Worm (Caenorhabditis elegans) whole organism, young adult: ENCODE results near the gene ivph-3.

ENCODE experiments used
- C17E4.6 ChIP-seq: fragments of 200-800 bp; sonication (Bioruptor generic); IDR thresholded peaks from 2 replicates; pipeline ENCODE4 v1.3.6; 2022; ENCODE audit warnings: missing genetic modification reagents, missing genetic modification characterization, missing compliant biosample characterization
- F33H1.4 ChIP-seq: fragments of 200-800 bp; sonication (Bioruptor generic); IDR thresholded peaks from 2 replicates; pipeline ENCODE4 v1.3.6; 2022; ENCODE audit warnings: missing genetic modification reagents, missing genetic modification characterization, missing compliant biosample characterization
- F52B5.7 ChIP-seq: sonication (generic microtip); optimal IDR thresholded peaks from 2 replicates; lab custom pipeline; 2016; ENCODE audit warnings: mild to moderate bottlenecking, missing genetic modification characterization, missing compliant biosample characterization
- F55B11.4 ChIP-seq: sonication (generic microtip); optimal IDR thresholded peaks from 2 replicates; lab custom pipeline; 2016; ENCODE audit warnings: missing compliant biosample characterization, missing genetic modification characterization, borderline replicate concordance; ENCODE audit not compliant: insufficient read depth
- K12H6.12 ChIP-seq: fragments of 200-800 bp; sonication (Bioruptor generic); optimal IDR thresholded peaks from 2 replicates; lab custom pipeline; 2018; ENCODE audit warnings: mild to moderate bottlenecking, missing genetic modification characterization, missing compliant biosample characterization
- T07F8.4 ChIP-seq: sonication (generic microtip); optimal IDR thresholded peaks from 2 replicates; lab custom pipeline; 2016; ENCODE audit warnings: mild to moderate bottlenecking, missing genetic modification characterization, moderate library complexity, missing compliant biosample characterization
- Y53F4B.3 ChIP-seq: fragments of 200-800 bp; sonication (Bioruptor generic); IDR thresholded peaks from 2 replicates; pipeline ENCODE4 v1.3.6; 2022; ENCODE audit warnings: missing genetic modification reagents, missing genetic modification characterization, missing compliant biosample characterization
- Y95B8A.8 ChIP-seq: fragments of 200-800 bp; sonication (Bioruptor generic); IDR thresholded peaks from 2 replicates; pipeline ENCODE4 v1.3.6; 2022; ENCODE audit warnings: missing genetic modification reagents, missing genetic modification characterization, missing compliant biosample characterization
- ZK185.1 ChIP-seq: sonication (generic microtip); optimal IDR thresholded peaks from 2 replicates; lab custom pipeline; 2016; ENCODE audit warnings: mild to moderate bottlenecking, missing genetic modification characterization, missing compliant biosample characterization; ENCODE audit not compliant: poor library complexity, severe bottlenecking
- aptf-2 ChIP-seq: fragments of 200-800 bp; sonication (Bioruptor generic); conservative IDR thresholded peaks from 2 replicates; pipeline ENCODE4 v1.3.6; 2022; ENCODE audit warnings: missing genetic modification reagents, missing genetic modification characterization, missing compliant biosample characterization
- aptf-3 ChIP-seq: fragments of 200-800 bp; sonication (Bioruptor generic); IDR thresholded peaks from 2 replicates; pipeline ENCODE4 v1.3.6; 2022; ENCODE audit warnings: missing genetic modification characterization, missing compliant biosample characterization
- atf-7 ChIP-seq: sonication (generic microtip); optimal IDR thresholded peaks from 2 replicates; lab custom pipeline; 2017; ENCODE audit warnings: mild to moderate bottlenecking, missing genetic modification characterization, missing compliant biosample characterization
- athp-1 ChIP-seq: sonication (generic microtip); optimal IDR thresholded peaks from 2 replicates; lab custom pipeline; 2017; ENCODE audit warnings: mild to moderate bottlenecking, missing genetic modification characterization, missing compliant biosample characterization
- attf-3 ChIP-seq: fragments of 200-800 bp; sonication (Bioruptor generic); conservative IDR thresholded peaks from 2 replicates; pipeline ENCODE4 v1.3.6; 2022; ENCODE audit warnings: missing genetic modification reagents, missing genetic modification characterization, missing compliant biosample characterization
- bed-2 ChIP-seq: fragments of 200-800 bp; sonication (Bioruptor generic); IDR thresholded peaks from 2 replicates; pipeline ENCODE4 v1.3.6; 2022; ENCODE audit warnings: missing genetic modification reagents, missing genetic modification characterization, missing compliant biosample characterization
- cebp-1 ChIP-seq, 2 experiments: fragments of 200-800 bp in 1 of 2; sonication (Bioruptor generic) in 1 of 2; sonication (generic microtip) in 1 of 2; IDR thresholded peaks in 1 of 2; optimal IDR thresholded peaks in 1 of 2; 2 replicates each; pipeline versions ENCODE4 v1.3.6 to Lab custom; 2017 to 2022; ENCODE audit warnings: missing compliant biosample characterization in 2 of 2, missing genetic modification characterization in 2 of 2, mild to moderate bottlenecking in 1 of 2, missing genetic modification reagents in 1 of 2, moderate library complexity in 1 of 2
- ceh-100 ChIP-seq: fragments of 200-800 bp; sonication (Bioruptor generic); IDR thresholded peaks from 2 replicates; pipeline ENCODE4 v1.3.6; 2022; ENCODE audit warnings: missing genetic modification reagents, missing genetic modification characterization, missing compliant biosample characterization
- ceh-58 ChIP-seq: fragments of 200-800 bp; sonication (Bioruptor generic); IDR thresholded peaks from 2 replicates; pipeline ENCODE4 v1.3.6; 2022; ENCODE audit warnings: missing genetic modification characterization, missing compliant biosample characterization
- ceh-79 ChIP-seq: sonication (generic microtip); optimal IDR thresholded peaks from 2 replicates; lab custom pipeline; 2017; ENCODE audit warnings: mild to moderate bottlenecking, missing genetic modification characterization, missing compliant biosample characterization
- efl-1 ChIP-seq: fragments of 150-350 bp; optimal IDR thresholded peaks from 2 replicates; lab custom pipeline; 2014; ENCODE audit warnings: missing biosample characterization, missing genetic modification reagents, missing genetic modification characterization
- fkh-3 ChIP-seq: sonication (generic microtip); optimal IDR thresholded peaks from 2 replicates; lab custom pipeline; 2016; ENCODE audit warnings: mild to moderate bottlenecking, missing genetic modification characterization, missing compliant biosample characterization
- gei-17 ChIP-seq: fragments of 200-800 bp; sonication (Bioruptor generic); optimal IDR thresholded peaks from 2 replicates; lab custom pipeline; 2018; ENCODE audit warnings: mild to moderate bottlenecking, missing genetic modification characterization, missing compliant biosample characterization
- him-1 ChIP-seq: sonication (generic microtip); optimal IDR thresholded peaks from 2 replicates; lab custom pipeline; 2016; ENCODE audit warnings: missing genotype, missing genetic modification reagents, missing genetic modification characterization, missing compliant biosample characterization
- hlh-12 ChIP-seq: sonication (generic microtip); optimal IDR thresholded peaks from 2 replicates; lab custom pipeline; 2016; ENCODE audit warnings: missing genetic modification characterization, missing compliant biosample characterization
- hmg-1.2 ChIP-seq: fragments of 200-800 bp; sonication (Bioruptor generic); IDR thresholded peaks from 2 replicates; pipeline ENCODE4 v1.3.6; 2022; ENCODE audit warnings: missing genetic modification reagents, missing genetic modification characterization, missing compliant biosample characterization
- hmg-20 ChIP-seq: fragments of 200-800 bp; sonication (Bioruptor generic); IDR thresholded peaks from 2 replicates; pipeline ENCODE4 v1.3.6; 2022; ENCODE audit warnings: missing genetic modification reagents, missing genetic modification characterization, missing compliant biosample characterization
- let-526 ChIP-seq: fragments of 200-800 bp; sonication (Bioruptor generic); IDR thresholded peaks from 2 replicates; pipeline ENCODE4 v1.3.6; 2022; ENCODE audit warnings: missing genetic modification reagents, missing genetic modification characterization, missing compliant biosample characterization
- lin-26 ChIP-seq: fragments of 200-800 bp; sonication (Bioruptor generic); IDR thresholded peaks from 2 replicates; pipeline ENCODE4 v1.3.6; 2022; ENCODE audit warnings: missing genetic modification reagents, missing genetic modification characterization, missing compliant biosample characterization
- lin-35 ChIP-seq, 3 experiments: fragments of 150-350 bp in 2 of 3; sonication (generic microtip) in 1 of 3; optimal IDR thresholded peaks; 2 replicates each; lab custom pipeline; 2014 to 2018; ENCODE audit warnings: missing biosample characterization in 3 of 3, missing genetic modification characterization in 3 of 3, missing genetic modification reagents in 3 of 3
- lin-54 ChIP-seq: fragments of 200-800 bp; sonication (Bioruptor generic); optimal IDR thresholded peaks from 2 replicates; lab custom pipeline; 2018; ENCODE audit warnings: mild to moderate bottlenecking, missing genetic modification characterization, missing compliant biosample characterization
- madf-6 ChIP-seq: fragments of 200-800 bp; sonication (Bioruptor generic); IDR thresholded peaks from 2 replicates; pipeline ENCODE4 v1.3.6; 2022; ENCODE audit warnings: missing genetic modification reagents, missing genetic modification characterization, missing compliant biosample characterization
- mcd-1 ChIP-seq: fragments of 200-800 bp; sonication (Bioruptor generic); IDR thresholded peaks from 2 replicates; pipeline ENCODE4 v1.3.6; 2022; ENCODE audit warnings: missing genetic modification reagents, missing genetic modification characterization, missing compliant biosample characterization
- nhr-179 ChIP-seq: sonication (generic microtip); optimal IDR thresholded peaks from 2 replicates; lab custom pipeline; 2016; ENCODE audit warnings: mild to moderate bottlenecking, missing genetic modification characterization, missing compliant biosample characterization
- nhr-90 ChIP-seq: sonication (generic microtip); optimal IDR thresholded peaks from 2 replicates; lab custom pipeline; 2016; ENCODE audit warnings: missing genotype, mild to moderate bottlenecking, missing genetic modification characterization, missing compliant biosample characterization
- pbrm-1 ChIP-seq: fragments of 200-800 bp; sonication (Bioruptor generic); IDR thresholded peaks from 2 replicates; pipeline ENCODE4 v1.3.6; 2022; ENCODE audit warnings: missing genetic modification reagents, missing genetic modification characterization, missing compliant biosample characterization
- rpc-1 ChIP-seq, 2 experiments: fragments of 150-350 bp in 1 of 2; sonication (generic microtip) in 1 of 2; optimal IDR thresholded peaks; 2 replicates each; lab custom pipeline; 2014 to 2018; ENCODE audit warnings: missing biosample characterization in 1 of 2, missing genetic modification characterization in 1 of 2, missing genetic modification reagents in 1 of 2, missing genotype in 1 of 2
- snpc-1.1 ChIP-seq: sonication (generic microtip); optimal IDR thresholded peaks from 2 replicates; lab custom pipeline; 2017; ENCODE audit warnings: missing genetic modification characterization, mild to moderate bottlenecking, missing compliant biosample characterization, antibody characterized with exemption, moderate library complexity, missing genotype, missing genetic modification reagents; ENCODE audit not compliant: insufficient read depth
- snpc-1.3 ChIP-seq: sonication (generic microtip); optimal IDR thresholded peaks from 2 replicates; lab custom pipeline; 2017; ENCODE audit warnings: missing genetic modification characterization, mild to moderate bottlenecking, missing compliant biosample characterization, antibody characterized with exemption, moderate library complexity, missing genotype, missing genetic modification reagents; ENCODE audit not compliant: insufficient read depth
- somi-1 ChIP-seq: fragments of 200-800 bp; sonication (Bioruptor generic); optimal IDR thresholded peaks from 2 replicates; lab custom pipeline; 2018; ENCODE audit warnings: mild to moderate bottlenecking, missing genetic modification characterization, missing compliant biosample characterization
- sptf-2 ChIP-seq: fragments of 200-800 bp; sonication (Bioruptor generic); optimal IDR thresholded peaks from 2 replicates; lab custom pipeline; 2018; ENCODE audit warnings: mild to moderate bottlenecking, missing genetic modification characterization, missing compliant biosample characterization
- tlf-1 ChIP-seq: fragments of 200-800 bp; sonication (Bioruptor generic); optimal IDR thresholded peaks from 2 replicates; lab custom pipeline; 2018; ENCODE audit warnings: mild to moderate bottlenecking, missing genetic modification characterization, missing compliant biosample characterization
- zim-3 ChIP-seq: sonication (generic microtip); optimal IDR thresholded peaks from 2 replicates; lab custom pipeline; 2017; ENCODE audit warnings: mild to moderate bottlenecking, missing genetic modification characterization, moderate library complexity, missing compliant biosample characterization
- ztf-18 ChIP-seq: sonication (generic microtip); optimal IDR thresholded peaks from 2 replicates; lab custom pipeline; 2016; ENCODE audit warnings: missing genotype, mild to moderate bottlenecking, missing genetic modification characterization, missing compliant biosample characterization
- ztf-28 ChIP-seq: fragments of 200-800 bp; sonication (Bioruptor generic); IDR thresholded peaks from 2 replicates; pipeline ENCODE4 v1.3.6; 2022; ENCODE audit warnings: missing genetic modification reagents, missing genetic modification characterization, missing compliant biosample characterization
- ztf-3 ChIP-seq: fragments of 200-800 bp; sonication (Bioruptor generic); optimal IDR thresholded peaks from 2 replicates; lab custom pipeline; 2018; ENCODE audit warnings: mild to moderate bottlenecking, missing genetic modification characterization, missing compliant biosample characterization

The ivph-3 gene

ce11 chrIV:3011647-3012046 is 41.9 kb upstream of the ivph-3 start:
- no peak for TF ChIP-seq F55B11.4 (tag; lab: Kevin White, UChicago)
- TF ChIP-seq mcd-1: peak; percentile 57; the same call in 1 of the 2 replicates
- TF ChIP-seq bed-2: no peak
- no peak for TF ChIP-seq ztf-18 (tag; lab: Kevin White, UChicago)
- TF ChIP-seq Y53F4B.3 (GFP tag; lab: Robert Waterston, UW): no peak
- TF ChIP-seq lin-54 (GFP tag; lab: Kevin White, UChicago): peak; percentile 23
- TF ChIP-seq tlf-1 (GFP tag; lab: Kevin White, UChicago): no peak
- TF ChIP-seq efl-1: no peak
- no peak for TF ChIP-seq hmg-1.2 (GFP tag; lab: Robert Waterston, UW)
- no peak for TF ChIP-seq somi-1 (GFP tag; lab: Kevin White, UChicago)

- TF ChIP-seq aptf-2 (GFP tag; lab: Robert Waterston, UW): no peak
- no peak for TF ChIP-seq F52B5.7 (tag; lab: Kevin White, UChicago)
- no peak for TF ChIP-seq him-1 (tag; lab: Kevin White, UChicago)
- no peak for TF ChIP-seq aptf-3 (GFP tag; lab: Robert Waterston, UW)
- no peak for TF ChIP-seq snpc-1.1 (tag; lab: Kevin White, UChicago)
- TF ChIP-seq madf-6 (GFP tag; lab: Robert Waterston, UW): no peak
- TF ChIP-seq hlh-12: no peak
- TF ChIP-seq pbrm-1 (GFP tag; lab: Robert Waterston, UW): no peak
- TF ChIP-seq ZK185.1 (tag; lab: Kevin White, UChicago): no peak
- no peak for TF ChIP-seq K12H6.12 (tag; lab: Kevin White, UChicago)
- no peak for TF ChIP-seq lin-35 (GFP tag; optimal IDR thresholded peaks at IDR 0.05; lab: Kevin White, UChicago)
- TF ChIP-seq sptf-2 (GFP tag; lab: Kevin White, UChicago): no peak
- no peak for TF ChIP-seq ztf-3 (GFP tag; lab: Kevin White, UChicago)
- no peak for TF ChIP-seq Y95B8A.8
- no peak for TF ChIP-seq ztf-28 (GFP tag; lab: Robert Waterston, UW)
- TF ChIP-seq fkh-3 (tag; lab: Kevin White, UChicago): no peak
- TF ChIP-seq rpc-1 (optimal IDR thresholded peaks at IDR 0.05; lab: Kevin White, UChicago): no peak
- no peak for TF ChIP-seq rpc-1 (tag; optimal IDR thresholded peaks at IDR 0.05; lab: Kevin White, UChicago)
- TF ChIP-seq athp-1: no peak
- no peak for TF ChIP-seq lin-26
- TF ChIP-seq mcd-1: 0 out of 2 replicates have a peak, but pooled peaks have one; percentile 25
- TF ChIP-seq ceh-79 (tag; lab: Kevin White, UChicago): no peak
- no peak for TF ChIP-seq snpc-1.3 (tag; lab: Kevin White, UChicago)
- TF ChIP-seq ceh-100 (GFP tag; lab: Robert Waterston, UW): no peak
- peak; percentile 57; the same call in 1 of the 2 replicates for TF ChIP-seq let-526 (GFP tag; lab: Robert Waterston, UW)
- TF ChIP-seq hmg-20 (GFP tag; lab: Robert Waterston, UW): no peak
- TF ChIP-seq nhr-179 (tag; lab: Kevin White, UChicago): no peak
- no peak for TF ChIP-seq gei-17 (GFP tag; lab: Kevin White, UChicago)
- peak; percentile 76 for TF ChIP-seq atf-7 (tag; lab: Kevin White, UChicago)
- TF ChIP-seq cebp-1 (GFP tag; IDR thresholded peaks at IDR 0.05; lab: Robert Waterston, UW): peak; percentile 56; the same call in 1 of the 2 replicates
- peak; percentile 68 for TF ChIP-seq cebp-1 (tag; optimal IDR thresholded peaks at IDR 0.05; lab: Kevin White, UChicago)
- TF ChIP-seq bed-2: no peak
- TF ChIP-seq zim-3 (tag; lab: Kevin White, UChicago): no peak
- peak; percentile 39 for TF ChIP-seq nhr-90 (tag; lab: Kevin White, UChicago)
- TF ChIP-seq T07F8.4: no peak
- TF ChIP-seq attf-3 (GFP tag; lab: Robert Waterston, UW): no peak
- TF ChIP-seq ceh-58 (GFP tag; lab: Robert Waterston, UW): no peak
- TF ChIP-seq C17E4.6 (GFP tag; lab: Robert Waterston, UW): no peak
- TF ChIP-seq F33H1.4 (GFP tag; lab: Robert Waterston, UW): no peak
These were observed 41.0 kb upstream of the ivph-3 start, which contains the start of the genes Y54G2A.28 and vrp-1 for ce11 chrIV:3012374-3013142. Gene Y54G2A.28, minus strand, starts transcription at chrIV:3012421. Gene vrp-1, plus strand, starts transcription at chrIV:3012587.
